Worm (Caenorhabditis elegans) whole organism, early embryonic: ENCODE results near the gene lbp-8.

Experiments
- B0310.2 ChIP-seq: sonication (generic microtip); optimal IDR thresholded peaks from 2 replicates; lab custom pipeline; 2016; ENCODE audit warnings: mild to moderate bottlenecking, missing genetic modification characterization, missing compliant biosample characterization
- ama-1 ChIP-seq: fragments of 150-350 bp; optimal IDR thresholded peaks from 2 replicates; lab custom pipeline; 2014
- ets-7 ChIP-seq: sonication (generic microtip); optimal IDR thresholded peaks from 2 replicates; lab custom pipeline; 2016; ENCODE audit warnings: missing genotype, missing genetic modification characterization, missing compliant biosample characterization
- flt-1 ChIP-seq: fragments of 200-800 bp; sonication (Bioruptor generic); IDR thresholded peaks from 2 replicates; pipeline ENCODE4 v1.3.6; 2022; ENCODE audit warnings: missing genetic modification characterization, missing compliant biosample characterization
- pes-1 ChIP-seq: fragments of 200-800 bp; sonication (Bioruptor generic); IDR thresholded peaks from 2 replicates; pipeline ENCODE4 v1.3.6; 2022; ENCODE audit warnings: missing genetic modification reagents, missing genetic modification characterization, missing compliant biosample characterization
- tra-4 ChIP-seq: sonication (generic microtip); optimal IDR thresholded peaks from 2 replicates; lab custom pipeline; 2017; ENCODE audit warnings: missing genetic modification characterization, missing compliant biosample characterization

ce11 chrV:13931952-13932351 is 41.4 kb downstream of the lbp-8 start:
- TF ChIP-seq flt-1 (GFP tag; lab: Robert Waterston, UW) (no peak), B0310.2 (tag; lab: Kevin White, UChicago) (no peak), ama-1 (lab: Kevin White, UChicago) (no peak), pes-1 (no peak), tra-4 (no peak), ets-7 (tag; lab: Kevin White, UChicago) (no peak)
